Fruit fly (Drosophila melanogaster) whole organism, embryonic: ENCODE data around the gene Stt3B.

Experiments
- Atf3 ChIP-seq: fragments of 200-800 bp; sonication (Bioruptor generic); optimal IDR thresholded peaks from 3 replicates; lab custom pipeline; 2016; ENCODE audit warnings: missing biosample characterization, missing genetic modification characterization
- Bgb ChIP-seq: fragments of 200-800 bp; sonication (Bioruptor generic); IDR thresholded peaks from 2 replicates; pipeline ENCODE4 v1.3.6; 2022; ENCODE audit warnings: missing biosample characterization, missing genetic modification characterization; ENCODE audit not compliant: partially characterized antibody
- Blimp-1 ChIP-seq: fragments of 200-800 bp; sonication (Bioruptor generic); optimal IDR thresholded peaks from 3 replicates; lab custom pipeline; 2018; ENCODE audit warnings: missing biosample characterization, missing genetic modification characterization, mild to moderate bottlenecking, moderate library complexity, missing genetic modification reagents
- BtbVII ChIP-seq: fragments of 200-800 bp; sonication (Bioruptor generic); optimal IDR thresholded peaks from 3 replicates; lab custom pipeline; 2017; ENCODE audit warnings: missing biosample characterization, mild to moderate bottlenecking, missing genetic modification characterization
- CG10366 ChIP-seq: fragments of 200-800 bp; sonication (Bioruptor generic); IDR thresholded peaks from 2 replicates; pipeline ENCODE4 v1.3.6; 2022; ENCODE audit warnings: missing biosample characterization, missing genetic modification characterization
- CG10654 ChIP-seq: fragments of 200-800 bp; sonication (Bioruptor generic); optimal IDR thresholded peaks from 2 replicates; lab custom pipeline; 2016; ENCODE audit warnings: missing biosample characterization, missing genetic modification characterization
- CG11456 ChIP-seq: fragments of 200-800 bp; sonication (Bioruptor generic); IDR thresholded peaks from 3 replicates; pipeline ENCODE4 v1.3.6; 2022; ENCODE audit warnings: missing biosample characterization, missing genetic modification characterization
- CG11560 ChIP-seq: fragments of 200-800 bp; sonication (Bioruptor generic); IDR thresholded peaks from 3 replicates; pipeline ENCODE4 v1.3.6; 2022; ENCODE audit warnings: missing biosample characterization, missing genetic modification characterization
- CG11723 ChIP-seq: fragments of 200-800 bp; sonication (Bioruptor generic); optimal IDR thresholded peaks from 2 replicates; lab custom pipeline; 2017; ENCODE audit warnings: missing biosample characterization, mild to moderate bottlenecking, missing genetic modification characterization
- CG12155 ChIP-seq: fragments of 200-800 bp; sonication (Bioruptor generic); optimal IDR thresholded peaks from 3 replicates; lab custom pipeline; 2016; ENCODE audit warnings: missing biosample characterization, missing genetic modification characterization
- CG13424 ChIP-seq: fragments of 200-800 bp; sonication (Bioruptor generic); optimal IDR thresholded peaks from 2 replicates; lab custom pipeline; 2019; ENCODE audit warnings: missing biosample characterization, mild to moderate bottlenecking, missing genetic modification characterization, moderate library complexity
- CG13624 ChIP-seq: fragments of 200-800 bp; sonication (Bioruptor generic); optimal IDR thresholded peaks from 2 replicates; lab custom pipeline; 2016; ENCODE audit warnings: missing biosample characterization, missing genetic modification characterization
- CG14441 ChIP-seq: fragments of 200-800 bp; sonication (Bioruptor generic); IDR thresholded peaks from 2 replicates; pipeline ENCODE4 v1.3.6; 2022; ENCODE audit warnings: missing biosample characterization, missing genetic modification characterization
- CG15514 ChIP-seq: fragments of 200-800 bp; sonication (Bioruptor generic); optimal IDR thresholded peaks from 3 replicates; lab custom pipeline; 2017; ENCODE audit warnings: missing biosample characterization, missing genetic modification characterization, mild to moderate bottlenecking, moderate library complexity, missing genetic modification reagents
- CG17385 ChIP-seq: fragments of 200-800 bp; sonication (Bioruptor generic); optimal IDR thresholded peaks from 3 replicates; lab custom pipeline; 2018; ENCODE audit warnings: missing biosample characterization, mild to moderate bottlenecking, missing genetic modification characterization
- CG18262 ChIP-seq: fragments of 200-800 bp; optimal IDR thresholded peaks from 3 replicates; lab custom pipeline; 2019; ENCODE audit warnings: missing biosample characterization, mild to moderate bottlenecking, missing genetic modification characterization, moderate library complexity
- CG31365 ChIP-seq: fragments of 200-800 bp; sonication (Bioruptor generic); optimal IDR thresholded peaks from 2 replicates; lab custom pipeline; 2018; ENCODE audit warnings: missing biosample characterization, mild to moderate bottlenecking, missing genetic modification characterization
- CG32772 ChIP-seq: fragments of 200-800 bp; sonication (Bioruptor generic); IDR thresholded peaks from 2 replicates; pipeline ENCODE4 v1.3.6; 2022; ENCODE audit warnings: missing biosample characterization, missing genetic modification characterization
- CG4730 ChIP-seq: fragments of 200-800 bp; sonication (Bioruptor generic); IDR thresholded peaks from 2 replicates; pipeline ENCODE4 v1.3.6; 2022; ENCODE audit warnings: missing biosample characterization, missing genetic modification characterization
- CG6654 ChIP-seq: fragments of 200-800 bp; sonication (Bioruptor generic); optimal IDR thresholded peaks from 2 replicates; lab custom pipeline; 2017; ENCODE audit warnings: missing biosample characterization, mild to moderate bottlenecking, missing genetic modification characterization
- Deaf1 ChIP-seq: fragments of 200-800 bp; optimal IDR thresholded peaks from 3 replicates; lab custom pipeline; 2019; ENCODE audit warnings: missing biosample characterization, mild to moderate bottlenecking, missing genetic modification characterization, moderate library complexity
- HLHmδ ChIP-seq: fragments of 200-800 bp; sonication (Bioruptor generic); optimal IDR thresholded peaks from 2 replicates; lab custom pipeline; 2018; ENCODE audit warnings: missing biosample characterization, mild to moderate bottlenecking, missing genetic modification characterization, moderate library complexity
- Hmx ChIP-seq: fragments of 200-800 bp; sonication (Bioruptor generic); optimal IDR thresholded peaks from 2 replicates; lab custom pipeline; 2016; ENCODE audit warnings: missing biosample characterization, missing genetic modification characterization
- Hr78 ChIP-seq, 2 experiments: fragments of 200-800 bp in 1 of 2; fragments of >200 bp in 1 of 2; sonication (Bioruptor generic) in 1 of 2; optimal IDR thresholded peaks; 2 replicates each; lab custom pipeline; 2017 to 2019; ENCODE audit warnings: missing biosample characterization in 2 of 2, missing genetic modification characterization in 2 of 2, mild to moderate bottlenecking in 1 of 2, moderate library complexity in 1 of 2
- MESR4 ChIP-seq: fragments of 200-800 bp; sonication (Bioruptor generic); optimal IDR thresholded peaks from 2 replicates; lab custom pipeline; 2018; ENCODE audit warnings: missing biosample characterization, mild to moderate bottlenecking, missing genetic modification characterization, moderate library complexity
- Ptx1 ChIP-seq: fragments of 200-800 bp; sonication (Bioruptor generic); IDR thresholded peaks from 2 replicates; pipeline ENCODE4 v1.3.6; 2022; ENCODE audit warnings: missing biosample characterization, missing genetic modification characterization
- Sry-β ChIP-seq: fragments of 200-800 bp; sonication (Bioruptor generic); optimal IDR thresholded peaks from 2 replicates; lab custom pipeline; 2018; ENCODE audit warnings: missing biosample characterization, mild to moderate bottlenecking, missing genetic modification characterization, moderate library complexity
- Vsx1 ChIP-seq: fragments of 200-800 bp; sonication (Bioruptor generic); optimal IDR thresholded peaks from 2 replicates; lab custom pipeline; 2017; ENCODE audit warnings: missing biosample characterization, mild to moderate bottlenecking, missing genetic modification characterization, missing genetic modification reagents
- ap ChIP-seq: fragments of 200-800 bp; sonication (Bioruptor generic); IDR thresholded peaks from 2 replicates; pipeline ENCODE4 v1.3.6; 2022; ENCODE audit warnings: missing biosample characterization, missing genetic modification characterization
- bab2 ChIP-seq: fragments of 200-800 bp; sonication (Bioruptor generic); optimal IDR thresholded peaks from 2 replicates; lab custom pipeline; 2016; ENCODE audit warnings: missing biosample characterization, missing genetic modification characterization
- cad ChIP-seq: fragments of >200 bp; optimal IDR thresholded peaks from 2 replicates; lab custom pipeline; 2017; ENCODE audit warnings: missing biosample characterization, missing genetic modification characterization
- caup ChIP-seq: fragments of 200-800 bp; sonication (Bioruptor generic); optimal IDR thresholded peaks from 3 replicates; lab custom pipeline; 2017; ENCODE audit warnings: missing biosample characterization, mild to moderate bottlenecking, missing genetic modification characterization, moderate library complexity; ENCODE audit not compliant: severe bottlenecking
- chm ChIP-seq: fragments of 200-800 bp; sonication (Bioruptor generic); IDR thresholded peaks from 2 replicates; pipeline ENCODE4 v1.3.6; 2022; ENCODE audit warnings: missing biosample characterization, missing genetic modification characterization
- da ChIP-seq: fragments of 200-800 bp; sonication (Bioruptor generic); optimal IDR thresholded peaks from 2 replicates; lab custom pipeline; 2016; ENCODE audit warnings: missing biosample characterization, missing genetic modification characterization
- ewg ChIP-seq: fragments of 200-800 bp; sonication (Bioruptor generic); optimal IDR thresholded peaks from 3 replicates; lab custom pipeline; 2017; ENCODE audit warnings: mild to moderate bottlenecking, missing biosample characterization, missing genetic modification reagents, missing genetic modification characterization
- gro ChIP-seq: fragments of 200-800 bp; sonication (Bioruptor generic); optimal IDR thresholded peaks from 2 replicates; lab custom pipeline; 2016; ENCODE audit warnings: missing biosample characterization, missing genetic modification characterization
- gsb-n ChIP-seq: fragments of 200-800 bp; sonication (Bioruptor generic); optimal IDR thresholded peaks from 3 replicates; lab custom pipeline; 2018; ENCODE audit warnings: missing biosample characterization, mild to moderate bottlenecking, missing genetic modification characterization
- gt ChIP-seq: fragments of 200-800 bp; sonication (Bioruptor generic); IDR thresholded peaks from 2 replicates; pipeline ENCODE4 v1.3.6; 2022; ENCODE audit warnings: missing biosample characterization, missing genetic modification characterization
- ham ChIP-seq: fragments of 200-800 bp; sonication (Bioruptor generic); IDR thresholded peaks from 2 replicates; pipeline ENCODE4 v1.3.6; 2022; ENCODE audit warnings: missing biosample characterization, missing genetic modification characterization
- lbe ChIP-seq: fragments of 200-800 bp; sonication (Bioruptor generic); optimal IDR thresholded peaks from 2 replicates; lab custom pipeline; 2016; ENCODE audit warnings: missing biosample characterization, mild to moderate bottlenecking, missing genetic modification characterization
- lilli ChIP-seq: fragments of 200-800 bp; sonication (Bioruptor generic); optimal IDR thresholded peaks from 3 replicates; lab custom pipeline; 2016; ENCODE audit warnings: missing biosample characterization, missing genetic modification characterization
- lmd ChIP-seq: fragments of 200-800 bp; sonication (Bioruptor generic); IDR thresholded peaks from 2 replicates; pipeline ENCODE4 v1.3.6; 2022; ENCODE audit warnings: missing biosample characterization, missing genetic modification characterization
- lov ChIP-seq, 2 experiments: fragments of 200-800 bp in 1 of 2; fragments of >200 bp in 1 of 2; sonication (Bioruptor generic) in 1 of 2; IDR thresholded peaks in 1 of 2; optimal IDR thresholded peaks in 1 of 2; 2 replicates in 1 of 2; 3 replicates in 1 of 2; pipeline versions ENCODE4 v1.3.6 to Lab custom; 2017 to 2022; ENCODE audit warnings: missing biosample characterization in 1 of 2, missing genetic modification characterization in 1 of 2
- pfk ChIP-seq: fragments of 200-800 bp; sonication (Bioruptor generic); optimal IDR thresholded peaks from 2 replicates; lab custom pipeline; 2018; ENCODE audit warnings: missing biosample characterization, mild to moderate bottlenecking, missing genetic modification characterization, moderate library complexity
- pita ChIP-seq: fragments of 200-800 bp; sonication (Bioruptor generic); optimal IDR thresholded peaks from 2 replicates; lab custom pipeline; 2017; ENCODE audit warnings: missing biosample characterization, mild to moderate bottlenecking, missing genetic modification characterization
- repo ChIP-seq: fragments of 200-800 bp; sonication (Bioruptor generic); optimal IDR thresholded peaks from 2 replicates; lab custom pipeline; 2016; ENCODE audit warnings: missing biosample characterization, missing genetic modification characterization
- sna ChIP-seq: fragments of 200-800 bp; sonication (Bioruptor generic); IDR thresholded peaks from 2 replicates; pipeline ENCODE4 v1.3.6; 2022; ENCODE audit warnings: missing biosample characterization, missing genetic modification characterization; ENCODE audit not compliant: partially characterized antibody
- stc ChIP-seq: fragments of 200-800 bp; sonication (Bioruptor generic); IDR thresholded peaks from 2 replicates; pipeline ENCODE4 v1.3.6; 2022; ENCODE audit warnings: missing biosample characterization, missing genetic modification characterization
- yki ChIP-seq: fragments of >200 bp; optimal IDR thresholded peaks from 3 replicates; lab custom pipeline; 2018

The Stt3B gene

DNA sequence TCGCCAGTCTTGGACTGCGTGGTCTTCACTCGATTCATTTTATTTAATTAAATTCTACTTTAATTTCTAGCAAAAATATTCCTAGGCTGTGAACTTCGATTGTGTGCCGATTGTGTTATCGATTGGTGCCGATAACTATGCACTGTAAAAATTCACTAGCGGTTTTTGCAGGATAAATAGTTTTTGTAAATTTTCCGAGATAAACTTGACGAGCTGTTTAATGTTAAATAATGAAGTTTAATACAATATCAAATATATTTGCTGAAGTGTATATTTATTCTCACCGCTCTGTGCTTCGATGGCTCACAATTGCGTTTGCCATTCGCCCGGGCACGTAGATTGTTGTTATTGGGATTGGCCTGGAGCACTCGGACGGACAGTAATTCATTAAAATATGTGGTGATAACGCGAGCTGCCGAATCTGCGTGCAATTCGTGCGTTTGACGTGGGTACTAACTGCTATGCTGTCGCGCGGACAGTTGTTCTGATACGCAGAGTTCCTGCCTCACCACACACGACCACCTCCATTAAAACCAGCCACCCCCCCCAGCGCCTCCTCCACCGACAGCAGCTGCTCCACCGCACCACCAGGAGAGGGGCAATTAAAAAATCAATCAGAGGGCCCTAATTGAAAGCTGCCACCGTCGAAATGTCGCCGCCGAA is 44.4 kb downstream of the Stt3B start, which contains the start of the genes EMC6 and Hr96 (continued):
- TF ChIP-seq ewg (GFP tag; lab: Kevin White, UChicago) (peak; percentile 89), CG10654 (GFP tag; lab: Kevin White, UChicago) (peak; percentile 93), Vsx1 (GFP tag; lab: Kevin White, UChicago) (peak; percentile 92), CG17385 (GFP tag; lab: Kevin White, UChicago) (peak; percentile 87), Blimp-1 (peak; percentile 89), Hmx (GFP tag; lab: Kevin White, UChicago) (peak; percentile 75), gro (GFP tag; lab: Kevin White, UChicago) (no peak), Bgb (GFP tag; lab: Robert Waterston, UW) (peak; percentile 76), Ptx1 (GFP tag; lab: Robert Waterston, UW) (peak; percentile 95), gt (GFP tag; lab: Robert Waterston, UW) (peak; percentile 62; the same call in 1 of the 2 replicates), CG15514 (GFP tag; lab: Kevin White, UChicago) (peak; percentile 92), Hr78 (GFP tag; optimal IDR thresholded peaks at IDR 0.05; lab: Kevin White, UChicago) (no peak), Deaf1 (tag; lab: Kevin White, UChicago) (peak; percentile 79), repo (GFP tag; lab: Kevin White, UChicago) (peak; percentile 82), lov (optimal IDR thresholded peaks at IDR 0.05; lab: Kevin White, UChicago) (no peak), lov (GFP tag; IDR thresholded peaks at IDR 0.05; lab: Robert Waterston, UW) (peak; percentile 89)

DNA sequence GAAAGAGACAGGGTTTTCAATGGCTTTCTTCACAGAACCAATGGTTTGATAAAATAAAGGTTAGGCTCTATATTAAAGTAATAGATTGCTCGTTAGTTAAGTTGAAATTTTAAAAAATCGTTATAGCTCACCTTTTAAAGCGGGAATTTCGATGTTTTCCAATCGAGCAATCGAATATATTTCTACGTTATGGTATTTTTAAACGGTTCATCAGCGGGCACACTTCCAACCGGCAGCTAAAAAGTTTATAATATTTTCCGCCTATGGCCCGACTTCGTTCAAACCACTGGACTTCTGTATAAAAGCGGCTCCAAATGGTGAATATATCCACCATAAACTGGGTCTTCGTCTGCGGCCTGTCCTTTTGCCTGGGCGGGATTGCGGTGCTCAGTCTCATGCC is 46.4 kb downstream of the Stt3B start, which contains the start of gene beta4GalT7:
Gene beta4GalT7, plus strand, starts transcription at position 201 of the 400 bp plus-strand sequence.
- TF ChIP-seq BtbVII (GFP tag; lab: Kevin White, UChicago) (no peak), da (GFP tag; lab: Kevin White, UChicago) (no peak), CG31365 (tag; lab: Kevin White, UChicago) (no peak), CG12155 (GFP tag; lab: Kevin White, UChicago) (no peak), HLHmδ (GFP tag; lab: Kevin White, UChicago) (no peak), CG11560 (tag; lab: Robert Waterston, UW) (peak; percentile 97), gsb-n (tag; lab: Kevin White, UChicago) (no peak), caup (GFP tag; lab: Kevin White, UChicago) (no peak), CG11723 (no peak), lmd (GFP tag; lab: Robert Waterston, UW) (no peak), ham (GFP tag; lab: Robert Waterston, UW) (no peak), CG4730 (GFP tag; lab: Robert Waterston, UW) (no peak), ap (GFP tag; lab: Robert Waterston, UW) (no peak), sna (GFP tag; lab: Robert Waterston, UW) (no peak; the same call in 1 of the 2 replicates), CG14441 (GFP tag; lab: Robert Waterston, UW) (no peak), Ptx1 (GFP tag; lab: Robert Waterston, UW) (no peak), CG6654 (GFP tag; lab: Kevin White, UChicago) (no peak), CG11456 (GFP tag; lab: Robert Waterston, UW) (no peak), yki (no peak), pfk (GFP tag; lab: Kevin White, UChicago) (no peak), chm (no peak), CG13624 (GFP tag; lab: Kevin White, UChicago) (no peak), stc (no peak), MESR4 (peak; percentile 17), pita (GFP tag; lab: Kevin White, UChicago) (no peak), lbe (GFP tag; lab: Kevin White, UChicago) (no peak), Atf3 (no peak), cad (GFP tag; lab: Kevin White, UChicago) (no peak), CG13424 (tag; lab: Kevin White, UChicago) (no peak), Sry-β (GFP tag; lab: Kevin White, UChicago) (no peak), CG32772 (GFP tag; lab: Robert Waterston, UW) (no peak), CG18262 (no peak), lilli (GFP tag; lab: Kevin White, UChicago) (no peak), bab2 (GFP tag; lab: Kevin White, UChicago) (no peak), CG10366 (GFP tag; lab: Robert Waterston, UW) (no peak)
